Worm (Caenorhabditis elegans) whole organism, L1 larva: ENCODE results near the gene rme-4.

ENCODE experiments used
- ceh-82 ChIP-seq, 3 experiments: fragments of 150-350 bp in 1 of 3; sonication (generic microtip) in 2 of 3; optimal IDR thresholded peaks; 2 replicates each; lab custom pipeline; 2014 to 2017; ENCODE audit warnings: missing biosample characterization in 3 of 3, missing genetic modification characterization in 3 of 3
- efl-1 ChIP-seq, 4 experiments: fragments of 150-350 bp; optimal IDR thresholded peaks in 3 of 4; peaks in 1 of 4; 1 replicate in 1 of 4; 2 replicates in 3 of 4; lab custom pipeline; 2014; ENCODE audit warnings: missing biosample characterization in 2 of 4, missing genetic modification characterization in 2 of 4, missing genetic modification reagents in 2 of 4
- fkh-4 ChIP-seq: sonication (generic microtip); optimal IDR thresholded peaks from 2 replicates; lab custom pipeline; 2016; ENCODE audit warnings: missing compliant biosample characterization, missing genetic modification characterization, borderline replicate concordance
- grh-1 ChIP-seq: fragments of 200-800 bp; sonication (Bioruptor generic); IDR thresholded peaks from 2 replicates; pipeline ENCODE4 v1.3.6; 2022; ENCODE audit warnings: missing genetic modification reagents, missing genetic modification characterization, missing compliant biosample characterization
- nhr-12 ChIP-seq: sonication (generic microtip); optimal IDR thresholded peaks from 2 replicates; lab custom pipeline; 2017; ENCODE audit warnings: missing biosample characterization, missing genetic modification characterization
- nhr-76 ChIP-seq: sonication (generic microtip); optimal IDR thresholded peaks from 2 replicates; lab custom pipeline; 2017; ENCODE audit warnings: missing biosample characterization, missing genetic modification characterization
- nhr-85 ChIP-seq: sonication (generic microtip); peaks from one replicate; lab custom pipeline; 2016; ENCODE audit warnings: missing genetic modification characterization, inconsistent platforms, missing compliant biosample characterization
- pax-3 ChIP-seq: fragments of 200-800 bp; sonication (Bioruptor generic); optimal IDR thresholded peaks from 2 replicates; lab custom pipeline; 2018; ENCODE audit warnings: mild to moderate bottlenecking, missing genetic modification characterization, moderate library complexity, missing compliant biosample characterization
- snpc-4 ChIP-seq: fragments of 150-350 bp; optimal IDR thresholded peaks from 2 replicates; lab custom pipeline; 2014; ENCODE audit warnings: missing biosample characterization, missing genetic modification characterization
- zip-4 ChIP-seq: fragments of 200-800 bp; sonication (Bioruptor generic); optimal IDR thresholded peaks from 2 replicates; lab custom pipeline; 2018; ENCODE audit warnings: mild to moderate bottlenecking, missing genetic modification characterization, moderate library complexity, missing compliant biosample characterization
- ztf-4 ChIP-seq: fragments of 150-350 bp; optimal IDR thresholded peaks from 2 replicates; lab custom pipeline; 2014; ENCODE audit warnings: missing biosample characterization, missing genetic modification characterization

- TF ChIP-seq grh-1 (GFP tag; lab: Robert Waterston, UW) (no peak), nhr-12 (tag; lab: Kevin White, UChicago) (no peak), fkh-4 (tag; lab: Kevin White, UChicago) (no peak), pax-3 (tag; lab: Kevin White, UChicago) (no peak), ceh-82 (tag; optimal IDR thresholded peaks at IDR 0.05; lab: Kevin White, UChicago) (no peak), efl-1 (optimal IDR thresholded peaks at IDR 0.05; lab: Kevin White, UChicago) (no peak), efl-1 (GFP tag; optimal IDR thresholded peaks at IDR 0.05 in 1 of 2; lab: Kevin White, UChicago) (no peak), nhr-76 (tag; lab: Kevin White, UChicago) (no peak), snpc-4 (tag; lab: Kevin White, UChicago) (no peak), zip-4 (GFP tag; lab: Kevin White, UChicago) (no peak), nhr-85 (tag; lab: Kevin White, UChicago) (no peak), ztf-4 (no peak)
These were observed 15.5 kb upstream of the rme-4 start for ce11 chrX:10395177-10395576.
